Worm (Caenorhabditis elegans) whole organism, L4/young adult: ENCODE data around the gene T11F9.22.

Experiments used
- W03F9.2 ChIP-seq: fragments of 150-350 bp; optimal IDR thresholded peaks from 2 replicates; lab custom pipeline; 2014; ENCODE audit warnings: missing biosample characterization, missing genetic modification characterization
- dao-5 ChIP-seq: sonication (generic microtip); optimal IDR thresholded peaks from 2 replicates; lab custom pipeline; 2016; ENCODE audit warnings: missing genotype, missing genetic modification characterization, moderate library complexity, missing compliant biosample characterization
- him-1 ChIP-seq: sonication (generic microtip); optimal IDR thresholded peaks from 2 replicates; lab custom pipeline; 2016; ENCODE audit warnings: missing genotype, missing genetic modification reagents, missing genetic modification characterization, missing compliant biosample characterization

- TF ChIP-seq him-1 (tag; lab: Kevin White, UChicago) (no peak), W03F9.2 (tag; lab: Kevin White, UChicago) (no peak), dao-5 (tag; lab: Kevin White, UChicago) (no peak)
These were observed 29.2 kb upstream of the T11F9.22 start, which contains the start of gene col-156 for ce11 chrV:11450257-11450656.
